Fruit fly (Drosophila melanogaster) whole organism: ENCODE results near the gene CG7094.

Experiments
- Dll ChIP-seq: fragments of >200 bp; optimal IDR thresholded peaks from 2 replicates; lab custom pipeline; 2017
- psq ChIP-seq: fragments of >200 bp; optimal IDR thresholded peaks from 2 replicates; lab custom pipeline; 2017
- usp ChIP-seq: fragments of >200 bp; optimal IDR thresholded peaks from 2 replicates; lab custom pipeline; 2017; ENCODE audit warnings: missing biosample characterization, missing genetic modification characterization, mixed read lengths

- TF ChIP-seq Dll (lab: Kevin White, UChicago): no peak
- TF ChIP-seq psq (lab: Kevin White, UChicago): no peak
- no peak for TF ChIP-seq usp
Observed at dm6 chr2L:17588173-17589082, 32.9 kb upstream of the CG7094 start.
